Worm (Caenorhabditis elegans): Measurements from ENCODE around the gene far-1.

The far-1 gene

DNA sequence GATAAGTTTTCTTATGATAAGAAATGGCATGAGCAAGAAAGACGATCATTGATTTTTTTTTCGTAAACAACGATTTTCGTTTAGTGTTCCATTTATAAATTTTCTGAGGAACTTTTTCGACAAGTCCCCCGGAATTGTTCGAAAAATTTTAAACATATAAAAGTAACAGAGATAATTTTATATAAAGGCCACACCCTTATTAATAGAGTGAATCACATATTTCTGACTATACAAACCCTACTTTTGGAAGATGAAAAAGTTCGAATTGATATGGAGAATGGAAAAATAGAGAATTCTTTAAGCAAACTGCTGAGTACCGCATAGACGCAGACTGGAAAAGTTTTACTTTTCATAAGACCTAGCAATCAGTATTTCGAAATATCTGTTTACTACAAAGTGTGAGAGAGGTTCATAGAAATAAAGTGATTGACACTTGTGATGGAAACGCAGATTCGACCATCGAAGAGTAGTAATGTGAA lies 29.8 kb downstream of the far-1 start:
- TF ChIP-seq mdt-29 (GFP tag; IDR thresholded peaks at IDR 0.05) (peak; percentile 85), Y75B8A.6 (GFP tag; IDR thresholded peaks at IDR 0.05) (peak; percentile 85), ceh-32 (tag; optimal IDR thresholded peaks at IDR 0.05; ENCODE audit: poor library complexity) (no peak), vab-7 (GFP tag; IDR thresholded peaks at IDR 0.05) (peak; percentile 59; the same call in 1 of the 2 replicates), cey-2 (tag; optimal IDR thresholded peaks at IDR 0.05; ENCODE audit: borderline replicate concordance, insufficient read depth) (peak; percentile 41), nhr-25 (tag; optimal IDR thresholded peaks at IDR 0.05; ENCODE audit: borderline replicate concordance, insufficient read depth) (peak; percentile 10), egl-27 (tag; optimal IDR thresholded peaks at IDR 0.05) (no peak), lsy-2 (tag; optimal IDR thresholded peaks at IDR 0.05) (peak in 1 of 2 experiments; percentile 91), skn-1 (tag; optimal IDR thresholded peaks at IDR 0.05) (no peak), F44E2.7 (GFP tag; IDR thresholded peaks at IDR 0.05) (0 out of 2 replicates have a peak, but pooled peaks have one; percentile 14), nhr-102 (tag; optimal IDR thresholded peaks at IDR 0.05) (peak; percentile 18), dmd-6 (GFP tag; IDR thresholded peaks at IDR 0.05) (peak; percentile 63), unc-130 (GFP tag; optimal IDR thresholded peaks at IDR 0.05) (no peak), nhr-11 (tag; optimal IDR thresholded peaks at IDR 0.05) (no peak), tag-97 (GFP tag; IDR thresholded peaks at IDR 0.05) (peak; percentile 43; the same call in 1 of the 2 replicates), jun-1 (tag; optimal IDR thresholded peaks at IDR 0.05) (peak; percentile 31), unc-39 (tag; optimal IDR thresholded peaks at IDR 0.05) (no peak), T26A8.4 (GFP tag; IDR thresholded peaks at IDR 0.05) (peak; percentile 89), duxl-1 (tag; optimal IDR thresholded peaks at IDR 0.05; ENCODE audit: poor library complexity) (peak; percentile 17), D1046.2 (GFP tag; IDR thresholded peaks at IDR 0.05) (0 out of 2 replicates have a peak, but pooled peaks have one; percentile 4), lin-39 (tag; optimal IDR thresholded peaks at IDR 0.05) (no peak), ceh-20 (GFP tag; IDR thresholded peaks at IDR 0.05) (peak; percentile 67; the same call in 1 of the 2 replicates), daf-16 (GFP tag; optimal IDR thresholded peaks at IDR 0.05) (peak; percentile 23 to 52), daf-16 (tag; optimal IDR thresholded peaks at IDR 0.05) (peak; percentile 97), mxl-3 (GFP tag; optimal IDR thresholded peaks at IDR 0.05) (no peak), lin-38 (GFP tag; IDR thresholded peaks at IDR 0.05) (peak; percentile 68), nhr-42 (GFP tag; IDR thresholded peaks at IDR 0.05) (no peak; the same call in none of the 2 replicates), zfp-3 (GFP tag; conservative IDR thresholded peaks at IDR 0.05) (peak; percentile 98), fos-1 (tag; optimal IDR thresholded peaks at IDR 0.05) (no peak), aly-2 (tag; optimal IDR thresholded peaks at IDR 0.05) (no peak), F10B5.3 (tag; optimal IDR thresholded peaks at IDR 0.05) (no peak), daf-12 (tag; optimal IDR thresholded peaks at IDR 0.05) (no peak), Y48G9A.11 (GFP tag; IDR thresholded peaks at IDR 0.05) (no peak), pha-4 (GFP tag; IDR thresholded peaks at IDR 0.05) (peak; percentile 81), pha-4 (tag; optimal IDR thresholded peaks at IDR 0.05) (peak; percentile 82), ctbp-1 (GFP tag; IDR thresholded peaks at IDR 0.05) (peak; percentile 76), madf-9 (GFP tag; conservative IDR thresholded peaks at IDR 0.05) (peak; percentile 62), aha-1 (tag) (peak; percentile 98), T20F7.1 (GFP tag; optimal IDR thresholded peaks at IDR 0.05) (peak; percentile 84), mdl-1 (tag; optimal IDR thresholded peaks at IDR 0.05) (peak in 1 of 2 experiments; percentile 56), lir-3 (tag; optimal IDR thresholded peaks at IDR 0.05) (peak; percentile 5), dmd-8 (GFP tag; IDR thresholded peaks at IDR 0.05) (no peak), zfp-2 (tag; optimal IDR thresholded peaks at IDR 0.05) (no peak), zip-11 (GFP tag; IDR thresholded peaks at IDR 0.05) (no peak), nhr-6 (tag; optimal IDR thresholded peaks at IDR 0.05) (peak; percentile 80), ama-1 (optimal IDR thresholded peaks at IDR 0.05) (peak; percentile 90), daf-19 (GFP tag; conservative IDR thresholded peaks at IDR 0.05) (peak; percentile 31; the same call in 1 of the 2 replicates), nhr-48 (tag; optimal IDR thresholded peaks at IDR 0.05) (no peak), hif-1 (tag; optimal IDR thresholded peaks at IDR 0.05) (peak in 1 of 2 experiments; percentile 37), lin-1 (GFP tag; IDR thresholded peaks at IDR 0.05) (peak; percentile 82), ceh-44 (GFP tag; IDR thresholded peaks at IDR 0.05) (no peak)

Measured in whole organism, L4 larva.